Fruit fly (Drosophila melanogaster) Kc167 (cell line): Measurements from ENCODE around the gene CG6163.

Source experiments
- Myc ChIP-seq: fragments of >200 bp; optimal IDR thresholded peaks from 2 replicates; lab custom pipeline; 2017; ENCODE audit warnings: missing external identifiers
- Sin3A ChIP-seq: fragments of >200 bp; optimal IDR thresholded peaks from 2 replicates; lab custom pipeline; 2018; ENCODE audit warnings: missing external identifiers
- h ChIP-seq: fragments of >200 bp; optimal IDR thresholded peaks from 3 replicates; lab custom pipeline; 2018; ENCODE audit warnings: missing external identifiers
- insv ChIP-seq: fragments of >200 bp; optimal IDR thresholded peaks from 3 replicates; lab custom pipeline; 2018; ENCODE audit warnings: missing external identifiers
- psq ChIP-seq: fragments of >200 bp; optimal IDR thresholded peaks from 2 replicates; lab custom pipeline; 2017; ENCODE audit warnings: missing external identifiers
- ttk ChIP-seq: sonication (Bioruptor generic); optimal IDR thresholded peaks from 2 replicates; lab custom pipeline; 2017; ENCODE audit warnings: missing external identifiers

The CG6163 gene

dm6 chr3L:11369778-11370684 lies 5.3 kb upstream of the CG6163 start:
- TF ChIP-seq psq: no peak
- TF ChIP-seq insv (lab: Kevin White, UChicago): no peak
- no peak for TF ChIP-seq h (lab: Kevin White, UChicago)
- no peak for TF ChIP-seq Sin3A

- TF ChIP-seq insv (lab: Kevin White, UChicago) (no peak), ttk (lab: Kevin White, UChicago) (no peak), h (lab: Kevin White, UChicago) (no peak), Sin3A (no peak), Myc (lab: Kevin White, UChicago) (no peak), psq (no peak)
Observed at dm6 chr3L:11368319-11369299, 3.9 kb upstream of the CG6163 start.

dm6 chr3L:11367797-11368196 lies 3.1 kb upstream of the CG6163 start:
- TF ChIP-seq psq: no peak
- TF ChIP-seq ttk (lab: Kevin White, UChicago): no peak
- TF ChIP-seq Myc (lab: Kevin White, UChicago): no peak
- no peak for TF ChIP-seq Sin3A
- no peak for TF ChIP-seq h (lab: Kevin White, UChicago)
- no peak for TF ChIP-seq insv (lab: Kevin White, UChicago)

dm6 chr3L:11366422-11366821 lies 1.7 kb upstream of the CG6163 start:
- TF ChIP-seq psq: no peak
- no peak for TF ChIP-seq Sin3A
- no peak for TF ChIP-seq Myc (lab: Kevin White, UChicago)
- TF ChIP-seq ttk (lab: Kevin White, UChicago): no peak
- TF ChIP-seq insv (lab: Kevin White, UChicago): no peak
- no peak for TF ChIP-seq h (lab: Kevin White, UChicago)

dm6 chr3L:11365432-11366318 lies 990 bp upstream of the CG6163 start:
- TF ChIP-seq Myc (lab: Kevin White, UChicago): no peak
- TF ChIP-seq ttk (lab: Kevin White, UChicago): no peak
- TF ChIP-seq insv (lab: Kevin White, UChicago): no peak
- no peak for TF ChIP-seq h (lab: Kevin White, UChicago)
- no peak for TF ChIP-seq psq
- TF ChIP-seq Sin3A: no peak

- TF ChIP-seq ttk (lab: Kevin White, UChicago) (no peak), psq (no peak), insv (lab: Kevin White, UChicago) (no peak), Sin3A (no peak), h (lab: Kevin White, UChicago) (no peak), Myc (lab: Kevin White, UChicago) (no peak)
Observed at dm6 chr3L:11364327-11364726, 358 bp downstream of the CG6163 start.

- TF ChIP-seq insv (lab: Kevin White, UChicago) (no peak), psq (no peak), Myc (lab: Kevin White, UChicago) (no peak), ttk (lab: Kevin White, UChicago) (no peak), Sin3A (no peak), h (lab: Kevin White, UChicago) (no peak)
Observed at dm6 chr3L:11359596-11359995, 5.1 kb downstream of the CG6163 start.

dm6 chr3L:11358733-11359132 lies 6.0 kb downstream of the CG6163 start:
- TF ChIP-seq psq (no peak), insv (lab: Kevin White, UChicago) (no peak), Myc (lab: Kevin White, UChicago) (no peak), ttk (lab: Kevin White, UChicago) (no peak), Sin3A (no peak), h (lab: Kevin White, UChicago) (no peak)

dm6 chr3L:11357059-11357458 lies 7.6 kb downstream of the CG6163 start:
- TF ChIP-seq psq: no peak
- TF ChIP-seq ttk (lab: Kevin White, UChicago): no peak
- TF ChIP-seq Myc (lab: Kevin White, UChicago): no peak
- TF ChIP-seq Sin3A: no peak
- TF ChIP-seq insv (lab: Kevin White, UChicago): no peak
- TF ChIP-seq h (lab: Kevin White, UChicago): no peak

- TF ChIP-seq Sin3A: no peak
- no peak for TF ChIP-seq psq
- no peak for TF ChIP-seq h (lab: Kevin White, UChicago)
- TF ChIP-seq ttk (lab: Kevin White, UChicago): no peak
- TF ChIP-seq insv (lab: Kevin White, UChicago): no peak
- TF ChIP-seq Myc (lab: Kevin White, UChicago): no peak
Observed at dm6 chr3L:11355429-11356327, 9.0 kb downstream of the CG6163 start.
